Worm (Caenorhabditis elegans) whole organism, late embryonic: ENCODE measurements around the gene ctsa-1.2.

Experiments used
- C08G9.2 ChIP-seq: sonication (generic microtip); optimal IDR thresholded peaks from 2 replicates; lab custom pipeline; 2016; ENCODE audit warnings: mild to moderate bottlenecking, missing genetic modification characterization, moderate library complexity, missing compliant biosample characterization
- C38D4.7 ChIP-seq: fragments of 200-800 bp; sonication (Bioruptor generic); optimal IDR thresholded peaks from 2 replicates; lab custom pipeline; 2018; ENCODE audit warnings: mild to moderate bottlenecking, missing genetic modification characterization, moderate library complexity, missing compliant biosample characterization
- F13H6.1 ChIP-seq: sonication (generic microtip); optimal IDR thresholded peaks from 2 replicates; lab custom pipeline; 2016; ENCODE audit warnings: missing genetic modification characterization, missing compliant biosample characterization
- K02D7.2 ChIP-seq: sonication (generic microtip); optimal IDR thresholded peaks from 2 replicates; lab custom pipeline; 2017; ENCODE audit warnings: mild to moderate bottlenecking, missing genetic modification characterization, missing compliant biosample characterization
- T23F11.4 ChIP-seq: fragments of 200-800 bp; sonication (Bioruptor generic); optimal IDR thresholded peaks from 2 replicates; lab custom pipeline; 2018; ENCODE audit warnings: mild to moderate bottlenecking, missing genetic modification characterization, missing compliant biosample characterization
- ahr-1 ChIP-seq: sonication (generic microtip); optimal IDR thresholded peaks from 2 replicates; lab custom pipeline; 2016; ENCODE audit warnings: missing genetic modification characterization, missing compliant biosample characterization
- ceh-14 ChIP-seq: sonication (generic microtip); optimal IDR thresholded peaks from 2 replicates; lab custom pipeline; 2016; ENCODE audit warnings: missing genotype, missing genetic modification characterization, missing compliant biosample characterization
- ceh-18 ChIP-seq: sonication (generic microtip); optimal IDR thresholded peaks from 2 replicates; lab custom pipeline; 2016; ENCODE audit warnings: missing genetic modification characterization, missing compliant biosample characterization
- ceh-19 ChIP-seq: fragments of 200-800 bp; sonication (Bioruptor generic); optimal IDR thresholded peaks from 2 replicates; lab custom pipeline; 2018; ENCODE audit warnings: mild to moderate bottlenecking, missing genetic modification characterization, missing compliant biosample characterization
- ceh-2 ChIP-seq: sonication (generic microtip); optimal IDR thresholded peaks from 2 replicates; lab custom pipeline; 2016; ENCODE audit warnings: missing genotype, missing genetic modification characterization, missing compliant biosample characterization
- ceh-22 ChIP-seq: sonication (generic microtip); optimal IDR thresholded peaks from 2 replicates; lab custom pipeline; 2017; ENCODE audit warnings: missing biosample characterization, missing genetic modification characterization
- ceh-30 ChIP-seq: fragments of 150-350 bp; optimal IDR thresholded peaks from 2 replicates; lab custom pipeline; 2014; ENCODE audit warnings: missing biosample characterization, missing genetic modification characterization
- ceh-31 ChIP-seq: sonication (generic microtip); optimal IDR thresholded peaks from 2 replicates; lab custom pipeline; 2016; ENCODE audit warnings: missing genetic modification characterization, missing compliant biosample characterization
- ceh-34 ChIP-seq: sonication (generic microtip); optimal IDR thresholded peaks from 2 replicates; lab custom pipeline; 2016; ENCODE audit warnings: mild to moderate bottlenecking, missing genetic modification characterization, missing compliant biosample characterization
- ceh-48 ChIP-seq: sonication (generic microtip); optimal IDR thresholded peaks from 2 replicates; lab custom pipeline; 2016; ENCODE audit warnings: missing genetic modification characterization, inconsistent platforms, missing compliant biosample characterization
- ceh-6 ChIP-seq: fragments of 200-800 bp; sonication (Bioruptor generic); optimal IDR thresholded peaks from 2 replicates; lab custom pipeline; 2018; ENCODE audit warnings: mild to moderate bottlenecking, missing genetic modification characterization, missing compliant biosample characterization
- ceh-9 ChIP-seq: sonication (generic microtip); optimal IDR thresholded peaks from 2 replicates; lab custom pipeline; 2016; ENCODE audit warnings: mild to moderate bottlenecking, missing genetic modification characterization, inconsistent platforms, missing compliant biosample characterization
- che-1 ChIP-seq: sonication (generic microtip); optimal IDR thresholded peaks from 2 replicates; lab custom pipeline; 2016; ENCODE audit warnings: mild to moderate bottlenecking, missing genetic modification characterization, missing compliant biosample characterization
- dmd-4 ChIP-seq: sonication (generic microtip); optimal IDR thresholded peaks from 2 replicates; lab custom pipeline; 2016; ENCODE audit warnings: borderline replicate concordance, missing genetic modification characterization, missing compliant biosample characterization
- dve-1 ChIP-seq: sonication (generic microtip); optimal IDR thresholded peaks from 2 replicates; lab custom pipeline; 2017; ENCODE audit warnings: antibody characterized with exemption, mild to moderate bottlenecking, missing genetic modification characterization, missing compliant biosample characterization
- elt-4 ChIP-seq: sonication (generic microtip); optimal IDR thresholded peaks from 2 replicates; lab custom pipeline; 2016; ENCODE audit warnings: missing genetic modification characterization, missing compliant biosample characterization
- ets-4 ChIP-seq: sonication (generic microtip); optimal IDR thresholded peaks from 2 replicates; lab custom pipeline; 2016; ENCODE audit warnings: missing genetic modification characterization, missing compliant biosample characterization
- eyg-1 ChIP-seq: sonication (generic microtip); optimal IDR thresholded peaks from 2 replicates; lab custom pipeline; 2016; ENCODE audit warnings: missing genotype, missing genetic modification characterization, missing compliant biosample characterization
- fkh-10 ChIP-seq: fragments of 150-350 bp; optimal IDR thresholded peaks from 2 replicates; lab custom pipeline; 2014; ENCODE audit warnings: missing biosample characterization, missing genetic modification reagents, missing genetic modification characterization
- gmeb-2 ChIP-seq: sonication (generic microtip); optimal IDR thresholded peaks from 2 replicates; lab custom pipeline; 2016; ENCODE audit warnings: missing genetic modification characterization, inconsistent platforms, missing compliant biosample characterization
- hlh-13 ChIP-seq: fragments of 200-800 bp; sonication (Bioruptor generic); optimal IDR thresholded peaks from 2 replicates; lab custom pipeline; 2018; ENCODE audit warnings: mild to moderate bottlenecking, missing genetic modification characterization, missing compliant biosample characterization
- hlh-15 ChIP-seq: sonication (generic microtip); optimal IDR thresholded peaks from 2 replicates; lab custom pipeline; 2016; ENCODE audit warnings: missing genetic modification characterization, missing compliant biosample characterization
- hlh-6 ChIP-seq: sonication (generic microtip); optimal IDR thresholded peaks from 2 replicates; lab custom pipeline; 2016; ENCODE audit warnings: missing genotype, missing genetic modification characterization, missing compliant biosample characterization
- hlh-8 ChIP-seq: sonication (generic microtip); optimal IDR thresholded peaks from 2 replicates; lab custom pipeline; 2016; ENCODE audit warnings: missing genotype, missing genetic modification characterization, missing compliant biosample characterization
- lim-6 ChIP-seq: sonication (generic microtip); optimal IDR thresholded peaks from 2 replicates; lab custom pipeline; 2016; ENCODE audit warnings: missing genetic modification characterization, missing compliant biosample characterization
- madf-2 ChIP-seq: sonication (generic microtip); optimal IDR thresholded peaks from 2 replicates; lab custom pipeline; 2017; ENCODE audit warnings: missing genetic modification characterization, missing compliant biosample characterization
- nfya-1 ChIP-seq: sonication (generic microtip); optimal IDR thresholded peaks from 2 replicates; lab custom pipeline; 2017; ENCODE audit warnings: missing genetic modification characterization, mild to moderate bottlenecking, missing compliant biosample characterization, antibody characterized with exemption, moderate library complexity
- nhr-11 ChIP-seq: fragments of 150-350 bp; optimal IDR thresholded peaks from 2 replicates; lab custom pipeline; 2014; ENCODE audit warnings: missing biosample characterization, missing genetic modification characterization
- nhr-232 ChIP-seq: sonication (generic microtip); optimal IDR thresholded peaks from 2 replicates; lab custom pipeline; 2016; ENCODE audit warnings: missing genetic modification characterization, missing compliant biosample characterization
- npax-4 ChIP-seq: sonication (generic microtip); optimal IDR thresholded peaks from 2 replicates; lab custom pipeline; 2016; ENCODE audit warnings: missing genetic modification characterization, missing compliant biosample characterization
- pag-3 ChIP-seq: sonication (generic microtip); optimal IDR thresholded peaks from 2 replicates; lab custom pipeline; 2016; ENCODE audit warnings: missing compliant biosample characterization, missing genetic modification characterization, borderline replicate concordance
- pros-1 ChIP-seq: fragments of 150-350 bp; optimal IDR thresholded peaks from 2 replicates; lab custom pipeline; 2014; ENCODE audit warnings: missing biosample characterization, missing genetic modification reagents, missing genetic modification characterization
- rnt-1 ChIP-seq: sonication (generic microtip); optimal IDR thresholded peaks from 2 replicates; lab custom pipeline; 2016; ENCODE audit warnings: missing genetic modification characterization, missing compliant biosample characterization
- sdc-2 ChIP-seq: sonication (generic microtip); optimal IDR thresholded peaks from 2 replicates; lab custom pipeline; 2016; ENCODE audit warnings: missing genotype, missing genetic modification characterization, missing compliant biosample characterization
- sox-2 ChIP-seq: fragments of 200-800 bp; sonication (Bioruptor generic); IDR thresholded peaks from 2 replicates; pipeline ENCODE4 v1.3.6; 2022; ENCODE audit warnings: missing genetic modification reagents, missing genetic modification characterization, missing compliant biosample characterization
- syd-9 ChIP-seq: sonication (generic microtip); optimal IDR thresholded peaks from 2 replicates; lab custom pipeline; 2016; ENCODE audit warnings: mild to moderate bottlenecking, missing genetic modification characterization, moderate library complexity, missing compliant biosample characterization
- tbx-2 ChIP-seq: sonication (generic microtip); optimal IDR thresholded peaks from 2 replicates; lab custom pipeline; 2016; ENCODE audit warnings: missing genetic modification characterization, missing compliant biosample characterization
- tbx-7 ChIP-seq: sonication (generic microtip); optimal IDR thresholded peaks from 2 replicates; lab custom pipeline; 2016; ENCODE audit warnings: missing genotype, missing genetic modification characterization, missing compliant biosample characterization
- unc-42 ChIP-seq: sonication (generic microtip); optimal IDR thresholded peaks from 2 replicates; lab custom pipeline; 2016; ENCODE audit warnings: missing genotype, missing genetic modification characterization, missing compliant biosample characterization
- unc-55 ChIP-seq: sonication (generic microtip); optimal IDR thresholded peaks from 2 replicates; lab custom pipeline; 2017; ENCODE audit warnings: missing biosample characterization, missing genetic modification reagents, missing genetic modification characterization
- unc-86 ChIP-seq: sonication (generic microtip); optimal IDR thresholded peaks from 2 replicates; lab custom pipeline; 2016; ENCODE audit warnings: missing genetic modification characterization, missing compliant biosample characterization

Gene ctsa-1.2

DNA sequence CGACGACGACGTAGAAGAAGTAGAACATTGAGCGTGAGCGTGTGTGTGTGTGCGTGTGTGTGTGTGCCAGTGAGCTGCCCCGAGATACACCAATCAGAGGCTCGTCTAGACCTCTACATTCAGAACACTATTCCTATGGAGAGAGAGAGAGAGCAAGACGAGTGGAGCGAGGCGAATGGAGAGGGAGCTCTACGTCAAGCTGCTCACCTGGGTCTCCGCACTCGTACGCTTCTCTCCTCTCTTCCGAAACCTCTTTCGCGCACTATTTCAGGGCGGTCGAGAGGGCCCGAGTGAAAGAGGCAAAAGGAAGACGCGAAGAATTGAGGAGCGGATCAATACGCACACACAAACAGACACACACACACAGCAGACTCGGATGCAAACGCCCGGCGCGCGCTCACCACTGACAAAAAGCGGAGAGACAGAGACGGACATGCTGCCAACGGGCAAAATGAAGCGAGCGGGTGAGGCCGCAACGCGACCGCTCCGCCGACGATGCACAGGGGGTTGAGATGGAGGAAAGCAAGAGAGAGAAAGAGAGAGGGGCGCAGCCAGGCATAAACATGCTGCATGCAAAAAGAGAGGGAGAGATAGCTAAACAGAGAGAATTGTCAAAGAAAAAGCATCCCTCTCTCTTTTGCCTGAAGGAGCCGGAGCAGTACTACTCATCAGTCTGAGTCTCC lies 10.5 kb downstream of the ctsa-1.2 start (continued):
- TF ChIP-seq elt-4 (tag; lab: Kevin White, UChicago) (peak; percentile 79), hlh-6 (tag; lab: Kevin White, UChicago) (no peak), F13H6.1 (tag; lab: Kevin White, UChicago) (peak; percentile 82), npax-4 (tag; lab: Kevin White, UChicago) (no peak), ceh-6 (GFP tag; lab: Kevin White, UChicago) (peak; percentile 25), madf-2 (tag; lab: Kevin White, UChicago) (no peak), ceh-2 (tag; lab: Kevin White, UChicago) (peak; percentile 55), tbx-7 (tag; lab: Kevin White, UChicago) (peak; percentile 18), ceh-34 (tag; lab: Kevin White, UChicago) (peak; percentile 94), gmeb-2 (tag; lab: Kevin White, UChicago) (no peak), ceh-30 (tag; lab: Kevin White, UChicago) (peak; percentile 35), eyg-1 (tag; lab: Kevin White, UChicago) (peak; percentile 37), T23F11.4 (GFP tag; lab: Kevin White, UChicago) (peak; percentile 5), ceh-48 (peak; percentile 93), dmd-4 (peak; percentile 64), ets-4 (tag; lab: Kevin White, UChicago) (peak; percentile 78), C08G9.2 (tag; lab: Kevin White, UChicago) (peak; percentile 55), unc-86 (peak; percentile 44), che-1 (peak; percentile 4), fkh-10 (GFP tag; lab: Kevin White, UChicago) (no peak), sox-2 (GFP tag; lab: Robert Waterston, UW) (peak; percentile 1; the same call in 1 of the 2 replicates), dve-1 (tag; lab: Kevin White, UChicago) (peak; percentile 77), ceh-31 (tag; lab: Kevin White, UChicago) (peak; percentile 94), hlh-13 (GFP tag; lab: Kevin White, UChicago) (no peak), syd-9 (tag; lab: Kevin White, UChicago) (peak; percentile 81), nhr-11 (tag; lab: Kevin White, UChicago) (no peak), sdc-2 (tag; lab: Kevin White, UChicago) (peak; percentile 62), ceh-22 (tag; lab: Kevin White, UChicago) (peak; percentile 53), hlh-8 (peak; percentile 74), nfya-1 (tag; lab: Kevin White, UChicago) (peak; percentile 99), tbx-2 (peak; percentile 90), hlh-15 (tag; lab: Kevin White, UChicago) (no peak), ceh-14 (tag; lab: Kevin White, UChicago) (peak; percentile 83), ahr-1 (tag; lab: Kevin White, UChicago) (peak; percentile 20), ceh-9 (tag; lab: Kevin White, UChicago) (no peak), nhr-232 (no peak)
- TF ChIP-seq, all 69 proteins: peak for 45

DNA sequence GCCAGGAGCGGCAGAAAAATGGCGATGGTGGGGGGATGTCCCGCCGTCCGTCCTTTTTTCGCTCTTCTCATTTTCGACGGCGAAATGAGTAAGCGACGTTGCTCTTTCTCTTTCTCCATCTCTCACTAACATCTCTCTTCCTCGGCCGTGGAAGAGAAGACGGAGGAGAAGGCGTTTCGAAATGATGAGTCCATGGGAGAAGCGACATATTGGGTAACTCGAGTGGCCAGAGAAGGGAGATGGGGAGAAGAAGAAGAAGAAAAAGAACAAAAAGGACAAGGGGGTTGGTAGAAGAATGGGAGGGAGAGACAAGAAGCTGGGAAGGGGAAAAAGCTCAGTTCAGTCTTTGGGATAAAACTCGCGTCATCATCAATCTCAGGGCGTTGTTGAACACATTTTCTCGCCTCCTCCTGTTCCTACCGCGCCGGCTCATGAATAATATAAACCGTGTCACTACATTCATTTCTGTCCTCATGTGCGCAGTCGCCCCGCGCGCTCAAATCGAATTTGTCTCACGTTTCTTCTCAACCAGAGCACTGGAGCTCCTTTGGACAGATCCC lies 12.5 kb downstream of the ctsa-1.2 start:
- TF ChIP-seq unc-42 (tag; lab: Kevin White, UChicago) (peak; percentile 75), C08G9.2 (tag; lab: Kevin White, UChicago) (peak; percentile 37), hlh-6 (tag; lab: Kevin White, UChicago) (no peak), K02D7.2 (no peak), unc-55 (GFP tag; lab: Kevin White, UChicago) (peak; percentile 47), pros-1 (no peak), syd-9 (tag; lab: Kevin White, UChicago) (no peak), ceh-19 (peak; percentile 60), C38D4.7 (GFP tag; lab: Kevin White, UChicago) (no peak), ceh-14 (tag; lab: Kevin White, UChicago) (peak; percentile 35), pag-3 (tag; lab: Kevin White, UChicago) (peak; percentile 27), lim-6 (tag; lab: Kevin White, UChicago) (peak; percentile 31), tbx-2 (peak; percentile 50), ceh-34 (tag; lab: Kevin White, UChicago) (peak; percentile 79), rnt-1 (tag; lab: Kevin White, UChicago) (peak; percentile 4), nfya-1 (tag; lab: Kevin White, UChicago) (peak; percentile 46), ceh-18 (tag; lab: Kevin White, UChicago) (peak; percentile 18)
